Fruit fly (Drosophila melanogaster) whole organism, wandering third instar larva: ENCODE results near the gene CG46311.

Source experiments
- CG32264 ChIP-seq: fragments of 200-800 bp; sonication (Bioruptor generic); optimal IDR thresholded peaks from 2 replicates; lab custom pipeline; 2016; ENCODE audit warnings: missing biosample characterization, missing genetic modification characterization
- CG9705 ChIP-seq: fragments of 200-800 bp; sonication (Bioruptor generic); optimal IDR thresholded peaks from 2 replicates; lab custom pipeline; 2018; ENCODE audit warnings: missing biosample characterization, mild to moderate bottlenecking, missing genetic modification characterization
- CrebA ChIP-seq: fragments of 200-800 bp; sonication (Bioruptor generic); optimal IDR thresholded peaks from 2 replicates; lab custom pipeline; 2016; ENCODE audit warnings: missing biosample characterization, mild to moderate bottlenecking, missing genetic modification characterization, borderline replicate concordance
- Dfd ChIP-seq: fragments of >200 bp; optimal IDR thresholded peaks from 2 replicates; lab custom pipeline; 2017; ENCODE audit warnings: missing biosample characterization, missing genetic modification characterization
- Dif ChIP-seq: fragments of 200-275, 200-300 bp; sonication (Bioruptor generic); optimal IDR thresholded peaks from 2 replicates; lab custom pipeline; 2018; ENCODE audit warnings: missing biosample characterization, missing genetic modification characterization; ENCODE audit not compliant: partially characterized antibody
- GATAd ChIP-seq: sonication (Bioruptor generic); optimal IDR thresholded peaks from 2 replicates; lab custom pipeline; 2016; ENCODE audit warnings: missing biosample characterization, missing genetic modification characterization
- HLH106 ChIP-seq: fragments of 200-800 bp; optimal IDR thresholded peaks from 3 replicates; lab custom pipeline; 2019; ENCODE audit warnings: missing biosample characterization, mild to moderate bottlenecking, missing genetic modification characterization, moderate library complexity
- Hnf4 ChIP-seq: fragments of 200-800 bp; sonication (Bioruptor generic); optimal IDR thresholded peaks from 2 replicates; lab custom pipeline; 2016; ENCODE audit warnings: missing biosample characterization, mild to moderate bottlenecking, missing genetic modification characterization
- Hr83 ChIP-seq: fragments of 200-300 bp; sonication (Bioruptor generic); optimal IDR thresholded peaks from 2 replicates; lab custom pipeline; 2016; ENCODE audit warnings: missing biosample characterization, mild to moderate bottlenecking, missing genetic modification characterization, moderate library complexity; ENCODE audit not compliant: poor library complexity, severe bottlenecking
- Myc ChIP-seq: fragments of >200 bp; optimal IDR thresholded peaks from 2 replicates; lab custom pipeline; 2017
- N ChIP-seq: fragments of >200 bp; optimal IDR thresholded peaks from 2 replicates; lab custom pipeline; 2018; ENCODE audit warnings: missing biosample characterization, missing external identifiers, missing genetic modification characterization
- OdsH ChIP-seq: fragments of 200-800 bp; sonication (Bioruptor generic); optimal IDR thresholded peaks from 2 replicates; lab custom pipeline; 2016; ENCODE audit warnings: missing biosample characterization, mild to moderate bottlenecking, missing genetic modification characterization
- Rel ChIP-seq, 2 experiments: fragments of 200-800 bp; sonication (Bioruptor generic) in 1 of 2; optimal IDR thresholded peaks; 2 replicates in 1 of 2; 3 replicates in 1 of 2; lab custom pipeline; 2016 to 2019; ENCODE audit warnings: mild to moderate bottlenecking in 2 of 2, missing biosample characterization in 2 of 2, missing genetic modification characterization in 2 of 2, moderate library complexity in 1 of 2
- Sp1 ChIP-seq: fragments of 200-800 bp; sonication (Bioruptor generic); optimal IDR thresholded peaks from 3 replicates; lab custom pipeline; 2019; ENCODE audit warnings: missing biosample characterization, mild to moderate bottlenecking, missing genetic modification characterization, moderate library complexity
- Vsx2 ChIP-seq: fragments of 200-300, 225-300 bp; sonication (Bioruptor generic); optimal IDR thresholded peaks from 2 replicates; lab custom pipeline; 2018; ENCODE audit warnings: missing biosample characterization, missing genetic modification characterization; ENCODE audit not compliant: partially characterized antibody
- br ChIP-seq: fragments of 200-800 bp; sonication (Bioruptor generic); optimal IDR thresholded peaks from 2 replicates; lab custom pipeline; 2016; ENCODE audit warnings: missing biosample characterization, missing genetic modification characterization
- brk ChIP-seq: fragments of 200-800 bp; sonication (Bioruptor generic); optimal IDR thresholded peaks from 2 replicates; lab custom pipeline; 2016; ENCODE audit warnings: missing biosample characterization, mild to moderate bottlenecking, missing genetic modification characterization
- dl ChIP-seq, 2 experiments: fragments of 175-275, 200-275 bp in 1 of 2; fragments of 200-275 bp in 1 of 2; sonication (Bioruptor generic); optimal IDR thresholded peaks; lab custom pipeline; 2018; ENCODE audit warnings: mild to moderate bottlenecking in 2 of 2, missing biosample characterization in 2 of 2, missing genetic modification characterization in 2 of 2, moderate library complexity in 2 of 2; ENCODE audit not compliant: partially characterized antibody in 2 of 2, insufficient read depth in 1 of 2
- ey ChIP-seq: fragments of 200-800 bp; sonication (Bioruptor generic); optimal IDR thresholded peaks from 2 replicates; lab custom pipeline; 2016; ENCODE audit warnings: missing biosample characterization, missing genetic modification characterization
- foxo ChIP-seq, 2 experiments: fragments of 200-800 bp; sonication (Bioruptor generic); optimal IDR thresholded peaks; 2 replicates in 1 of 2; 3 replicates in 1 of 2; lab custom pipeline; 2016 to 2017; ENCODE audit warnings: missing biosample characterization in 2 of 2, missing genetic modification characterization in 2 of 2
- fru ChIP-seq: fragments of 200-800 bp; sonication (Bioruptor generic); optimal IDR thresholded peaks from 3 replicates; lab custom pipeline; 2016; ENCODE audit warnings: missing biosample characterization, mild to moderate bottlenecking, missing genetic modification characterization
- h ChIP-seq: fragments of 200-800 bp; sonication (Bioruptor generic); optimal IDR thresholded peaks from 3 replicates; lab custom pipeline; 2016; ENCODE audit warnings: missing biosample characterization, mild to moderate bottlenecking, missing genetic modification characterization
- jim ChIP-seq: fragments of 175-275, 200-325 bp; sonication (Bioruptor generic); optimal IDR thresholded peaks from 2 replicates; lab custom pipeline; 2016; ENCODE audit warnings: missing biosample characterization, mild to moderate bottlenecking, missing genetic modification characterization
- psq ChIP-seq: fragments of 200-800 bp; sonication (Bioruptor generic); optimal IDR thresholded peaks from 3 replicates; lab custom pipeline; 2017; ENCODE audit warnings: missing biosample characterization, mild to moderate bottlenecking, missing genetic modification characterization, moderate library complexity
- rgr ChIP-seq: fragments of 200-800 bp; sonication (Bioruptor generic); optimal IDR thresholded peaks from 3 replicates; lab custom pipeline; 2016; ENCODE audit warnings: missing biosample characterization, mild to moderate bottlenecking, missing genetic modification characterization
- usp ChIP-seq: fragments of >200 bp; optimal IDR thresholded peaks from 2 replicates; lab custom pipeline; 2017; ENCODE audit warnings: missing biosample characterization, missing genetic modification characterization
- woc ChIP-seq: sonication (Bioruptor generic); optimal IDR thresholded peaks from 2 replicates; lab custom pipeline; 2016; ENCODE audit warnings: missing biosample characterization, mild to moderate bottlenecking, missing genetic modification characterization

Gene CG46311

dm6 chrX:13540920-13541605, 22.6 kb upstream of the CG46311 start (continued):
- TF ChIP-seq jim (GFP tag; lab: Kevin White, UChicago): no peak
- TF ChIP-seq Hr83 (GFP tag; lab: Kevin White, UChicago): no peak

dm6 chrX:13542084-13542483, 21.5 kb upstream of the CG46311 start:
- TF ChIP-seq Vsx2 (peak; percentile 76), br (GFP tag; lab: Kevin White, UChicago) (no peak)

dm6 chrX:13543343-13543742, 20.3 kb upstream of the CG46311 start, which contains the start of gene Cpr12A:
Gene Cpr12A (plus strand): TSS chrX:13543643.
- TF ChIP-seq foxo (GFP tag; optimal IDR thresholded peaks at IDR 0.05; lab: Kevin White, UChicago) (peak in 1 of 2 experiments; percentile 46), Sp1 (GFP tag; lab: Kevin White, UChicago) (peak; percentile 24), ey (GFP tag; lab: Kevin White, UChicago) (peak; percentile 11), rgr (peak; percentile 49), CrebA (no peak), HLH106 (peak; percentile 41), br (GFP tag; lab: Kevin White, UChicago) (no peak), h (GFP tag; lab: Kevin White, UChicago) (peak; percentile 34), psq (GFP tag; lab: Kevin White, UChicago) (peak; percentile 23), Hnf4 (GFP tag; lab: Kevin White, UChicago) (no peak), fru (GFP tag; lab: Kevin White, UChicago) (peak; percentile 18), OdsH (peak; percentile 12)
- TF ChIP-seq, all 38 proteins: peak for 9

- TF ChIP-seq Dif (GFP tag; lab: Kevin White, UChicago): no peak
- no peak for TF ChIP-seq GATAd
- TF ChIP-seq foxo (GFP tag; optimal IDR thresholded peaks at IDR 0.05; lab: Kevin White, UChicago): no peak
- TF ChIP-seq Myc: no peak
- TF ChIP-seq fru (GFP tag; lab: Kevin White, UChicago): no peak
- TF ChIP-seq CG32264 (GFP tag; lab: Kevin White, UChicago): no peak
- no peak for TF ChIP-seq brk (GFP tag; lab: Kevin White, UChicago)
- TF ChIP-seq ey (GFP tag; lab: Kevin White, UChicago): no peak
- no peak for TF ChIP-seq Sp1 (GFP tag; lab: Kevin White, UChicago)
- TF ChIP-seq Dfd (GFP tag; lab: Kevin White, UChicago): no peak
- TF ChIP-seq h (GFP tag; lab: Kevin White, UChicago): no peak
- no peak for TF ChIP-seq usp (GFP tag; lab: Kevin White, UChicago)
- no peak for TF ChIP-seq rgr
- TF ChIP-seq OdsH: no peak
- TF ChIP-seq dl (GFP tag; optimal IDR thresholded peaks at IDR 0.05; lab: Kevin White, UChicago; ENCODE audit: insufficient read depth in 1 of 2, partially characterized antibody in 2 of 2): no peak
Observed at dm6 chrX:13555700-13556099, 7.9 kb upstream of the CG46311 start, which contains the start of gene CG11816. Gene CG11816 (minus strand): TSS chrX:13555800.

- TF ChIP-seq h (GFP tag; lab: Kevin White, UChicago): no peak
- no peak for TF ChIP-seq br (GFP tag; lab: Kevin White, UChicago)
- no peak for TF ChIP-seq brk (GFP tag; lab: Kevin White, UChicago)
- TF ChIP-seq Hr83 (GFP tag; lab: Kevin White, UChicago): no peak
- no peak for TF ChIP-seq N (GFP tag; lab: Kevin White, UChicago)
- TF ChIP-seq Myc: no peak
- TF ChIP-seq HLH106: no peak
- no peak for TF ChIP-seq woc (GFP tag; lab: Kevin White, UChicago)
Observed at dm6 chrX:13556172-13556571, 7.5 kb upstream of the CG46311 start, which contains the start of gene CG32631. Gene CG32631 (plus strand): TSS chrX:13556472.

- TF ChIP-seq Dfd (GFP tag; lab: Kevin White, UChicago): no peak
- no peak for TF ChIP-seq Rel (GFP tag; optimal IDR thresholded peaks at IDR 0.05; lab: Kevin White, UChicago)
- TF ChIP-seq Rel (tag; optimal IDR thresholded peaks at IDR 0.05; lab: Kevin White, UChicago): no peak
- no peak for TF ChIP-seq OdsH
- TF ChIP-seq CG9705 (GFP tag; lab: Kevin White, UChicago): no peak
- TF ChIP-seq dl (GFP tag; optimal IDR thresholded peaks at IDR 0.05; lab: Kevin White, UChicago; ENCODE audit: insufficient read depth in 1 of 2, partially characterized antibody in 2 of 2): no peak
- TF ChIP-seq HLH106: no peak
- TF ChIP-seq fru (GFP tag; lab: Kevin White, UChicago): peak; percentile 33
- TF ChIP-seq CrebA: no peak
Observed at dm6 chrX:13561371-13561770, 2.3 kb upstream of the CG46311 start, which contains the start of gene CG32633. Gene CG32633 (plus strand): TSS chrX:13561671.
